Fruit fly (Drosophila melanogaster) whole organism, adult: ENCODE data around the gene ftz-f1.

Experiments
- CG11617 ChIP-seq: fragments of 200-800 bp; sonication (Bioruptor generic); optimal IDR thresholded peaks from 2 replicates; lab custom pipeline; 2017; ENCODE audit warnings: mild to moderate bottlenecking, missing biosample characterization, missing genetic modification reagents, missing genetic modification characterization
- CG7101 ChIP-seq: fragments of 200-800 bp; sonication (Bioruptor generic); optimal IDR thresholded peaks from 2 replicates; lab custom pipeline; 2018; ENCODE audit warnings: missing biosample characterization, mild to moderate bottlenecking, missing genetic modification characterization, moderate library complexity
- Hr96 ChIP-seq: fragments of 200-800 bp; sonication (Bioruptor generic); optimal IDR thresholded peaks from 2 replicates; lab custom pipeline; 2016; ENCODE audit warnings: missing biosample characterization, missing genetic modification characterization
- pad ChIP-seq: fragments of 200-800 bp; sonication (Bioruptor generic); optimal IDR thresholded peaks from 3 replicates; lab custom pipeline; 2017; ENCODE audit warnings: missing biosample characterization, missing genetic modification characterization, mild to moderate bottlenecking, moderate library complexity, missing genetic modification reagents

DNA sequence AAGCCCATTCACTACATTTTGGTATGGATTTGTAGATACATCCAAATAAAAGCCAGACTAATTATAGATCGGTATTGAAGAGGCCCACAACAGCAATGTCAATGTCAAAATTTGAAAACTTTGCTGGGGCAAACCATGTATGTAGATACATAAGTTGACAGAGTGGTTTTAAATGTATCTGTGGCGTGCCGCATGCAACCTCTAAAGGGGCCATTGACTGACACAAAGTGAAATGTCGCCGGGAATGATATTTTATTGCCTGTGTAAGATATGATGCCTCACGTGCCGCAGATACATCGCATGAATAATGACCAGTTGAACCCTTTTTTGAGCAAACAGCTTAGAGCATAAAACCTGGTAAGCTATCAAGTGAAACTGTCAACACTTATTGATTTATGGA is 31.6 kb upstream of the ftz-f1 start:
- TF ChIP-seq CG11617 (no peak), pad (GFP tag; lab: Kevin White, UChicago) (no peak), CG7101 (tag; lab: Kevin White, UChicago) (no peak), Hr96 (GFP tag; lab: Kevin White, UChicago) (no peak)
